Fruit fly (Drosophila melanogaster) whole organism: ENCODE results near the gene naz.

ENCODE experiments used
- CG8478 ChIP-seq: fragments of >200 bp; optimal IDR thresholded peaks from 2 replicates; lab custom pipeline; 2018; ENCODE audit warnings: inconsistent platforms
- Dll ChIP-seq: fragments of >200 bp; optimal IDR thresholded peaks from 2 replicates; lab custom pipeline; 2017
- EcR ChIP-seq, 2 experiments: fragments of >200 bp; optimal IDR thresholded peaks; 2 replicates each; lab custom pipeline; 2017; ENCODE audit warnings: missing biosample characterization in 2 of 2, missing genetic modification characterization in 2 of 2, missing genetic modification reagents in 2 of 2
- pan ChIP-seq: fragments of >200 bp; optimal IDR thresholded peaks from 2 replicates; lab custom pipeline; 2017
- psq ChIP-seq: fragments of >200 bp; optimal IDR thresholded peaks from 2 replicates; lab custom pipeline; 2017
- usp ChIP-seq: fragments of >200 bp; optimal IDR thresholded peaks from 2 replicates; lab custom pipeline; 2017; ENCODE audit warnings: missing biosample characterization, missing genetic modification characterization, mixed read lengths

Gene naz

dm6 chr3R:18274328-18275098 lies 54.2 kb downstream of the naz start, which contains the start of the genes Vps39 and eIF1A:
TSS of gene Vps39 (minus strand) at chr3R:18274446.
TSS of gene eIF1A (plus strand) at chr3R:18274665.
- TF ChIP-seq Dll (lab: Kevin White, UChicago) (no peak), EcR (GFP tag; optimal IDR thresholded peaks at IDR 0.05; lab: Kevin White, UChicago) (no peak), psq (lab: Kevin White, UChicago) (no peak), usp (GFP tag; lab: Kevin White, UChicago) (no peak), pan (lab: Kevin White, UChicago) (no peak), CG8478 (lab: Kevin White, UChicago) (no peak)

dm6 chr3R:18269744-18270348 lies 58.9 kb downstream of the naz start:
- TF ChIP-seq EcR (GFP tag; optimal IDR thresholded peaks at IDR 0.05; lab: Kevin White, UChicago), result no peak
- no peak for TF ChIP-seq CG8478 (lab: Kevin White, UChicago)
- no peak for TF ChIP-seq pan (lab: Kevin White, UChicago)
- no peak for TF ChIP-seq psq (lab: Kevin White, UChicago)
- no peak for TF ChIP-seq usp (GFP tag; lab: Kevin White, UChicago)
- TF ChIP-seq Dll (lab: Kevin White, UChicago), result no peak

dm6 chr3R:18267489-18267888 lies 61.3 kb downstream of the naz start, which contains the start of gene CG18599:
TSS of gene CG18599 (plus strand) at chr3R:18267789.
- TF ChIP-seq usp (GFP tag; lab: Kevin White, UChicago), result no peak
- no peak for TF ChIP-seq pan (lab: Kevin White, UChicago)
- TF ChIP-seq EcR (GFP tag; optimal IDR thresholded peaks at IDR 0.05; lab: Kevin White, UChicago), result no peak

dm6 chr3R:18266665-18267064 lies 62.1 kb downstream of the naz start:
- TF ChIP-seq EcR (GFP tag; optimal IDR thresholded peaks at IDR 0.05; lab: Kevin White, UChicago) (no peak), usp (GFP tag; lab: Kevin White, UChicago) (no peak), psq (lab: Kevin White, UChicago) (no peak), Dll (lab: Kevin White, UChicago) (no peak), pan (lab: Kevin White, UChicago) (no peak), CG8478 (lab: Kevin White, UChicago) (no peak)
